Fruit fly (Drosophila melanogaster) whole organism, embryonic: ENCODE results near the gene Ser.
A peak's percentile ranks its signal among the peaks of the same experiment; 100 is the strongest.

ENCODE experiments used
- CG1024 ChIP-seq: fragments of 200-800 bp; sonication (Bioruptor generic); IDR thresholded peaks from 2 replicates; pipeline ENCODE4 v1.3.6; 2022; ENCODE audit warnings: missing biosample characterization, missing genetic modification characterization
- CG11247 ChIP-seq: fragments of 200-800 bp; sonication (Bioruptor generic); IDR thresholded peaks from 2 replicates; pipeline ENCODE4 v1.3.6; 2022; ENCODE audit warnings: missing biosample characterization, missing genetic modification characterization
- CG12155 ChIP-seq: fragments of 200-800 bp; sonication (Bioruptor generic); optimal IDR thresholded peaks from 3 replicates; lab custom pipeline; 2016; ENCODE audit warnings: missing biosample characterization, missing genetic modification characterization
- CG15269 ChIP-seq: fragments of 200-800 bp; sonication (Bioruptor generic); optimal IDR thresholded peaks from 2 replicates; lab custom pipeline; 2018; ENCODE audit warnings: missing biosample characterization, mild to moderate bottlenecking, missing genetic modification characterization, moderate library complexity
- CG15601 ChIP-seq: fragments of 200-800 bp; sonication (Bioruptor generic); optimal IDR thresholded peaks from 3 replicates; lab custom pipeline; 2019; ENCODE audit warnings: missing biosample characterization, mild to moderate bottlenecking, missing genetic modification characterization, moderate library complexity
- CG16779 ChIP-seq: fragments of 200-800 bp; sonication (Bioruptor generic); IDR thresholded peaks from 2 replicates; pipeline ENCODE4 v1.3.6; 2022; ENCODE audit warnings: missing biosample characterization, missing genetic modification characterization
- CG17612 ChIP-seq: fragments of 200-800 bp; sonication (Bioruptor generic); IDR thresholded peaks from 2 replicates; pipeline ENCODE4 v1.3.6; 2022; ENCODE audit warnings: missing biosample characterization, missing genetic modification characterization
- CG17912 ChIP-seq: fragments of 200-800 bp; sonication (Bioruptor generic); optimal IDR thresholded peaks from 2 replicates; lab custom pipeline; 2018; ENCODE audit warnings: missing biosample characterization, mild to moderate bottlenecking, missing genetic modification characterization
- CG1832 ChIP-seq: fragments of 200-800 bp; sonication (Bioruptor generic); optimal IDR thresholded peaks from 2 replicates; lab custom pipeline; 2017; ENCODE audit warnings: missing biosample characterization, mild to moderate bottlenecking, missing genetic modification characterization, inconsistent platforms
- CG2199 ChIP-seq: fragments of 200-800 bp; sonication (Bioruptor generic); IDR thresholded peaks from 3 replicates; pipeline ENCODE4 v1.3.6; 2022; ENCODE audit warnings: missing biosample characterization, missing genetic modification characterization
- CG2678 ChIP-seq: fragments of 200-800 bp; sonication (Bioruptor generic); optimal IDR thresholded peaks from 3 replicates; lab custom pipeline; 2019; ENCODE audit warnings: missing biosample characterization, mild to moderate bottlenecking, missing genetic modification characterization, moderate library complexity
- CG2889 ChIP-seq: fragments of 200-800 bp; sonication (Bioruptor generic); IDR thresholded peaks from 3 replicates; pipeline ENCODE4 v1.3.6; 2022; ENCODE audit warnings: missing biosample characterization, missing genetic modification characterization
- CG30020 ChIP-seq: fragments of 200-800 bp; optimal IDR thresholded peaks from 2 replicates; lab custom pipeline; 2019; ENCODE audit warnings: missing biosample characterization, mild to moderate bottlenecking, missing genetic modification characterization, moderate library complexity
- CG30403 ChIP-seq: fragments of 200-800 bp; sonication (Bioruptor generic); optimal IDR thresholded peaks from 3 replicates; lab custom pipeline; 2016; ENCODE audit warnings: missing biosample characterization, missing genetic modification characterization
- CG34422 ChIP-seq: fragments of 200-800 bp; sonication (Bioruptor generic); IDR thresholded peaks from 3 replicates; pipeline ENCODE4 v1.3.6; 2022; ENCODE audit warnings: missing biosample characterization, missing genetic modification characterization
- CG3838 ChIP-seq: fragments of 200-800 bp; sonication (Bioruptor generic); optimal IDR thresholded peaks from 3 replicates; lab custom pipeline; 2016; ENCODE audit warnings: missing biosample characterization, missing genetic modification characterization
- CG4360 ChIP-seq: fragments of 200-800 bp; sonication (Bioruptor generic); IDR thresholded peaks from 2 replicates; pipeline ENCODE4 v1.3.6; 2022; ENCODE audit warnings: missing biosample characterization, missing genetic modification characterization
- CG4707 ChIP-seq: fragments of 200-800 bp; sonication (Bioruptor generic); optimal IDR thresholded peaks from 2 replicates; lab custom pipeline; 2018; ENCODE audit warnings: missing biosample characterization, mild to moderate bottlenecking, missing genetic modification characterization, moderate library complexity
- CG6854 ChIP-seq: fragments of 200-800 bp; sonication (Bioruptor generic); optimal IDR thresholded peaks from 3 replicates; lab custom pipeline; 2017; ENCODE audit warnings: missing biosample characterization, mild to moderate bottlenecking, missing genetic modification characterization
- CG7928 ChIP-seq: fragments of 200-800 bp; sonication (Bioruptor generic); optimal IDR thresholded peaks from 2 replicates; lab custom pipeline; 2017; ENCODE audit warnings: missing biosample characterization, mild to moderate bottlenecking, missing genetic modification characterization
- CG8388 ChIP-seq: fragments of 200-800 bp; sonication (Bioruptor generic); optimal IDR thresholded peaks from 2 replicates; lab custom pipeline; 2019; ENCODE audit warnings: missing biosample characterization, mild to moderate bottlenecking, missing genetic modification characterization, moderate library complexity
- CG9817 ChIP-seq: fragments of 200-800 bp; sonication (Bioruptor generic); optimal IDR thresholded peaks from 2 replicates; lab custom pipeline; 2018; ENCODE audit warnings: missing biosample characterization, mild to moderate bottlenecking, missing genetic modification characterization, moderate library complexity
- Camta ChIP-seq: fragments of 200-800 bp; sonication (Bioruptor generic); optimal IDR thresholded peaks from 2 replicates; lab custom pipeline; 2016; ENCODE audit warnings: missing biosample characterization, missing genetic modification characterization
- Dip2 ChIP-seq: fragments of 200-800 bp; sonication (Bioruptor generic); IDR thresholded peaks from 2 replicates; pipeline ENCODE4 v1.3.6; 2022; ENCODE audit warnings: missing biosample characterization, missing genetic modification characterization
- Dll ChIP-seq: fragments of 200-800 bp; sonication (Bioruptor generic); IDR thresholded peaks from 4 replicates; pipeline ENCODE4 v1.3.6; 2022; ENCODE audit warnings: missing biosample characterization, missing genetic modification characterization; ENCODE audit not compliant: partially characterized antibody
- E2f1 ChIP-seq: fragments of 200-800 bp; sonication (Bioruptor generic); IDR thresholded peaks from 2 replicates; pipeline ENCODE4 v1.3.6; 2022; ENCODE audit warnings: missing biosample characterization, missing genetic modification characterization
- Eip74EF ChIP-seq, 2 experiments: fragments of 200-800 bp in 1 of 2; fragments of >200 bp in 1 of 2; sonication (Bioruptor generic) in 1 of 2; optimal IDR thresholded peaks; 2 replicates each; lab custom pipeline; 2017 to 2019; ENCODE audit warnings: missing biosample characterization in 2 of 2, missing genetic modification characterization in 2 of 2, mild to moderate bottlenecking in 1 of 2, moderate library complexity in 1 of 2
- HLH4C ChIP-seq: fragments of 200-800 bp; sonication (Bioruptor generic); IDR thresholded peaks from 3 replicates; pipeline ENCODE4 v1.3.6; 2022; ENCODE audit warnings: missing biosample characterization, missing genetic modification characterization; ENCODE audit not compliant: partially characterized antibody
- Hey ChIP-seq: fragments of 200-800 bp; sonication (Bioruptor generic); optimal IDR thresholded peaks from 3 replicates; lab custom pipeline; 2018; ENCODE audit warnings: missing biosample characterization, mild to moderate bottlenecking, missing genetic modification characterization
- Hr3 ChIP-seq: fragments of 200-800 bp; sonication (Bioruptor generic); optimal IDR thresholded peaks from 3 replicates; lab custom pipeline; 2016; ENCODE audit warnings: missing biosample characterization, missing genetic modification characterization
- Hr39 ChIP-seq: fragments of >200 bp; optimal IDR thresholded peaks from 2 replicates; lab custom pipeline; 2017
- MBD-R2 ChIP-seq: fragments of 200-800 bp; sonication (Bioruptor generic); IDR thresholded peaks from 2 replicates; pipeline ENCODE4 v1.3.6; 2022; ENCODE audit warnings: missing biosample characterization, missing genetic modification characterization
- Opbp ChIP-seq: fragments of 200-800 bp; sonication (Bioruptor generic); IDR thresholded peaks from 3 replicates; pipeline ENCODE4 v1.3.6; 2022; ENCODE audit warnings: missing biosample characterization, missing genetic modification characterization; ENCODE audit not compliant: partially characterized antibody
- Side ChIP-seq: fragments of 200-800 bp; sonication (Bioruptor generic); optimal IDR thresholded peaks from 2 replicates; lab custom pipeline; 2016; ENCODE audit warnings: missing biosample characterization, missing genetic modification characterization
- TFAM ChIP-seq: fragments of 200-800 bp; sonication (Bioruptor generic); optimal IDR thresholded peaks from 2 replicates; lab custom pipeline; 2017; ENCODE audit warnings: missing biosample characterization, missing genetic modification characterization, inconsistent platforms
- Vsx1 ChIP-seq: fragments of 200-800 bp; sonication (Bioruptor generic); optimal IDR thresholded peaks from 2 replicates; lab custom pipeline; 2017; ENCODE audit warnings: missing biosample characterization, mild to moderate bottlenecking, missing genetic modification characterization, missing genetic modification reagents
- cad ChIP-seq: fragments of >200 bp; optimal IDR thresholded peaks from 2 replicates; lab custom pipeline; 2017; ENCODE audit warnings: missing biosample characterization, missing genetic modification characterization
- cwo ChIP-seq: fragments of 200-800 bp; sonication (Bioruptor generic); optimal IDR thresholded peaks from 3 replicates; lab custom pipeline; 2017; ENCODE audit warnings: missing biosample characterization, missing genetic modification characterization, mild to moderate bottlenecking, moderate library complexity, missing genetic modification reagents
- gem ChIP-seq: fragments of 200-800 bp; sonication (Bioruptor generic); optimal IDR thresholded peaks from 2 replicates; lab custom pipeline; 2019; ENCODE audit warnings: missing biosample characterization, mild to moderate bottlenecking, missing genetic modification characterization, moderate library complexity
- hth ChIP-seq: fragments of >200 bp; optimal IDR thresholded peaks from 2 replicates; lab custom pipeline; 2017; ENCODE audit warnings: inconsistent platforms
- kay ChIP-seq: fragments of 200-800 bp; sonication (Bioruptor generic); optimal IDR thresholded peaks from 2 replicates; lab custom pipeline; 2016; ENCODE audit warnings: missing biosample characterization, missing genetic modification characterization
- p53 ChIP-seq: fragments of 200-800 bp; sonication (Bioruptor generic); optimal IDR thresholded peaks from 2 replicates; lab custom pipeline; 2016; ENCODE audit warnings: missing biosample characterization, missing genetic modification characterization
- pan ChIP-seq, 4 experiments: fragments of >200 bp in 3 of 4; fragments of 200-800 bp in 1 of 4; sonication (Bioruptor generic) in 1 of 4; optimal IDR thresholded peaks in 3 of 4; IDR thresholded peaks in 1 of 4; 2 replicates each; pipeline versions ENCODE4 v1.3.6 to Lab custom; 2017 to 2022; ENCODE audit warnings: missing biosample characterization in 2 of 4, missing genetic modification characterization in 2 of 4, mixed read lengths in 1 of 4
- pb ChIP-seq: fragments of 200-800 bp; sonication (Bioruptor generic); optimal IDR thresholded peaks from 3 replicates; lab custom pipeline; 2016; ENCODE audit warnings: missing biosample characterization, missing genetic modification characterization
- peb ChIP-seq: fragments of 200-800 bp; sonication (Bioruptor generic); IDR thresholded peaks from 2 replicates; pipeline ENCODE4 v1.3.6; 2022; ENCODE audit warnings: missing biosample characterization, missing genetic modification characterization
- pnt ChIP-seq: fragments of 200-800 bp; sonication (Bioruptor generic); optimal IDR thresholded peaks from 3 replicates; lab custom pipeline; 2016; ENCODE audit warnings: missing biosample characterization, missing genetic modification characterization
- sens ChIP-seq: fragments of 200-800 bp; sonication (Bioruptor generic); peaks from one replicate; lab custom pipeline; 2016; ENCODE audit warnings: missing biosample characterization, missing genetic modification characterization
- sens-2 ChIP-seq: fragments of 200-800 bp; sonication (Bioruptor generic); IDR thresholded peaks from 2 replicates; pipeline ENCODE4 v1.3.6; 2022; ENCODE audit warnings: missing biosample characterization, missing genetic modification characterization
- slp2 ChIP-seq: fragments of 200-800 bp; sonication (Bioruptor generic); optimal IDR thresholded peaks from 2 replicates; lab custom pipeline; 2016; ENCODE audit warnings: missing biosample characterization, missing genetic modification characterization
- sob ChIP-seq: fragments of 200-800 bp; sonication (Bioruptor generic); IDR thresholded peaks from 2 replicates; pipeline ENCODE4 v1.3.6; 2022; ENCODE audit warnings: missing biosample characterization, missing genetic modification characterization
- zfh1 ChIP-seq: fragments of 200-800 bp; sonication (Bioruptor generic); IDR thresholded peaks from 3 replicates; pipeline ENCODE4 v1.3.6; 2022; ENCODE audit warnings: missing biosample characterization, missing genetic modification characterization
- zfh2 ChIP-seq: fragments of 200-800 bp; sonication (Bioruptor generic); optimal IDR thresholded peaks from 2 replicates; lab custom pipeline; 2016; ENCODE audit warnings: missing biosample characterization, missing genetic modification characterization

Ser gene

dm6 chr3R:27137914-27138323 is 56.1 kb downstream of the Ser start (continued):
- TF ChIP-seq cwo (GFP tag; lab: Kevin White, UChicago) (peak; percentile 2), CG11247 (no peak), slp2 (GFP tag; lab: Kevin White, UChicago) (peak; percentile 22), cad (GFP tag; lab: Kevin White, UChicago) (no peak), CG16779 (GFP tag; lab: Robert Waterston, UW) (no peak), CG6854 (GFP tag; lab: Kevin White, UChicago) (no peak), CG30020 (tag; lab: Kevin White, UChicago) (no peak), peb (GFP tag; lab: Robert Waterston, UW) (no peak), hth (lab: Kevin White, UChicago) (no peak), CG12155 (GFP tag; lab: Kevin White, UChicago) (no peak), zfh2 (GFP tag; lab: Kevin White, UChicago) (no peak), CG2678 (tag; lab: Kevin White, UChicago) (peak; percentile 63), CG3838 (GFP tag; lab: Kevin White, UChicago) (peak; percentile 22), Hey (peak; percentile 1), CG1832 (no peak), Dip2 (no peak), CG17612 (GFP tag; lab: Robert Waterston, UW) (no peak), CG1024 (no peak), zfh1 (GFP tag; lab: Robert Waterston, UW) (0 out of 3 replicates have a peak, but pooled peaks have one; percentile 50), CG4360 (peak; percentile 91), sob (GFP tag; lab: Robert Waterston, UW) (no peak), pan (optimal IDR thresholded peaks at IDR 0.05; lab: Kevin White, UChicago) (no peak), pan (GFP tag; optimal IDR thresholded peaks at IDR 0.05 in 1 of 2, IDR thresholded peaks at IDR 0.05 in 1 of 2) (no peak), CG34422 (no peak), Hr39 (lab: Kevin White, UChicago) (no peak), CG9817 (tag; lab: Kevin White, UChicago) (no peak), Dll (GFP tag; lab: Robert Waterston, UW) (no peak), CG30403 (GFP tag; lab: Kevin White, UChicago) (no peak), CG7928 (no peak), CG4707 (GFP tag; lab: Kevin White, UChicago) (peak; percentile 54), Hr3 (GFP tag; lab: Kevin White, UChicago) (no peak), CG2889 (GFP tag; lab: Robert Waterston, UW) (no peak), E2f1 (GFP tag; lab: Robert Waterston, UW) (no peak), Eip74EF (GFP tag; optimal IDR thresholded peaks at IDR 0.05; lab: Kevin White, UChicago) (peak in 1 of 2 experiments; percentile 52), pb (GFP tag; lab: Kevin White, UChicago) (no peak), CG8388 (GFP tag; lab: Kevin White, UChicago) (peak; percentile 6), CG17912 (GFP tag; lab: Kevin White, UChicago) (peak; percentile 59), Opbp (GFP tag; lab: Robert Waterston, UW) (no peak), MBD-R2 (GFP tag; lab: Robert Waterston, UW) (no peak), CG15269 (tag; lab: Kevin White, UChicago) (peak; percentile 8), CG2199 (GFP tag; lab: Robert Waterston, UW) (peak; percentile 64; the same call in 1 of the 3 replicates), HLH4C (GFP tag; lab: Robert Waterston, UW) (no peak), TFAM (GFP tag; lab: Kevin White, UChicago) (peak; percentile 10), sens-2 (no peak), gem (tag; lab: Kevin White, UChicago) (peak; percentile 40), CG15601 (tag; lab: Kevin White, UChicago) (peak; percentile 83), p53 (GFP tag; lab: Kevin White, UChicago) (no peak), sens (peak; percentile 90), Vsx1 (GFP tag; lab: Kevin White, UChicago) (no peak), kay (GFP tag; lab: Kevin White, UChicago) (no peak), Side (GFP tag; lab: Kevin White, UChicago) (no peak), Camta (GFP tag; lab: Kevin White, UChicago) (peak; percentile 6), pnt (GFP tag; lab: Kevin White, UChicago) (no peak)
